Fruit fly (Drosophila melanogaster): ENCODE data around the gene Pss.
A peak's percentile ranks its signal among the peaks of the same experiment; 100 is the strongest.

The Pss gene

DNA sequence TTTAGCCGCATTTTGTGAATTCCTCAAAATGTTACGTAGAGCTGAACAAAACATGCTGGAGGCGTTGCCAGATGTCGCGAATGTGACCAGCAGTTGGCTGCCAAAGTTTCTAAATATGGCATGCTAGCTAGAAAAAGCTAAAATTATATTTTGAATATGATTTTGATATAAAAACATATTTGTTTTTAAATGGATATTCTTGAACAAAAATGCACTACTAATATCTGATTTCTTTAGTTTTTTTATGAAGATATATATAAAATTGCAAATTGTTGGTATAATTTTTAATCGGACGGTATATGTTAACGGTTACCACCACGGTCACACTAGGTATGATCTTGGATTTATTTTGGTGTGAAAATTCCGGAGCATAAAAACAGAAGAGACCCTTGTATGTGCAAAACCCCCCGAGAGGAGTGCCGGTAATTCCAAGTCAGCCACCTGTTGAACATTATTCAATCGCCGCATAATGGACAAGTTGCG is 5.2 kb downstream of the Pss start, which contains the start of the genes mTerf3 and CG5104:
mTerf3 (minus strand) TSS at position 86 of the 483 bp plus-strand sequence.
CG5104 (plus strand) TSS at position 323 of the 483 bp plus-strand sequence.
- no peak for TF ChIP-seq CG10348 (GFP tag; IDR thresholded peaks at IDR 0.05)
- TF ChIP-seq CG13204 (GFP tag; optimal IDR thresholded peaks at IDR 0.05): no peak
- TF ChIP-seq EcR (GFP tag; optimal IDR thresholded peaks at IDR 0.05): peak; percentile 3

DNA sequence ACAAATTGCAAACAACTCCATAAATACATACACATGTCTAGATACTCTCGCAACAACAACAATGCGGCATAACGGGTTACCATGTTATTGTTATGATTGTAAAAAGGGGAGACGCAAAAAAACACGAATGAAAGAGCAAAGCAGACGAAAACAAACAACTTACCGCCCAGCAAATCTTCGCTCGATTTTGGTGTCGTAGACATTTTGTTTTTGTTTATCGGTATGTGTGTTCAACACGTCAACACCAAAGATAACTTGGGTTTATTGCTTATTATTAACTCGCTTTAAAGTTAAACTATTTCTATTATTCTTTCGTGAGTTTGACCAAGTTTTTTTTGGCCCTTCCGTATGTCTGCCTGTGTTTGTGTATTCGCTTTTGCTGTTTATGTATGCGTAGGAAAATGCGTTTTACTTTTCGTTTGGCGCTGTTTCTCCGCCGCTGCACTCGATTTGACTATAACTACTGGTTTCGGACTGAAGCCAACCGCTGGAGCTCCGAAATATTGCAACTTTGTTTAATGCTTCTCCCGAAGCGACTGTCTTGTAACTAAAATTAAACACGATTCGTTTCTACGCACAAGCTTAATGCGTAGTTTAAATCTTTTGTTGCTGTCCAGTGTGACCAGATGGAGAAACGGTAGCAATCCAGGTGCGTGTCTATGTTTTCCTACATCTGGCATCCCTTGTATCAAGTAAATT is 7.0 kb downstream of the Pss start, which contains the start of gene BNIP3:
BNIP3 (minus strand) TSS at position 589 of the 699 bp plus-strand sequence.
- TF ChIP-seq CG8159 (tag; optimal IDR thresholded peaks at IDR 0.05) (peak; percentile 2), CG17806 (tag; optimal IDR thresholded peaks at IDR 0.05) (no peak)

DNA sequence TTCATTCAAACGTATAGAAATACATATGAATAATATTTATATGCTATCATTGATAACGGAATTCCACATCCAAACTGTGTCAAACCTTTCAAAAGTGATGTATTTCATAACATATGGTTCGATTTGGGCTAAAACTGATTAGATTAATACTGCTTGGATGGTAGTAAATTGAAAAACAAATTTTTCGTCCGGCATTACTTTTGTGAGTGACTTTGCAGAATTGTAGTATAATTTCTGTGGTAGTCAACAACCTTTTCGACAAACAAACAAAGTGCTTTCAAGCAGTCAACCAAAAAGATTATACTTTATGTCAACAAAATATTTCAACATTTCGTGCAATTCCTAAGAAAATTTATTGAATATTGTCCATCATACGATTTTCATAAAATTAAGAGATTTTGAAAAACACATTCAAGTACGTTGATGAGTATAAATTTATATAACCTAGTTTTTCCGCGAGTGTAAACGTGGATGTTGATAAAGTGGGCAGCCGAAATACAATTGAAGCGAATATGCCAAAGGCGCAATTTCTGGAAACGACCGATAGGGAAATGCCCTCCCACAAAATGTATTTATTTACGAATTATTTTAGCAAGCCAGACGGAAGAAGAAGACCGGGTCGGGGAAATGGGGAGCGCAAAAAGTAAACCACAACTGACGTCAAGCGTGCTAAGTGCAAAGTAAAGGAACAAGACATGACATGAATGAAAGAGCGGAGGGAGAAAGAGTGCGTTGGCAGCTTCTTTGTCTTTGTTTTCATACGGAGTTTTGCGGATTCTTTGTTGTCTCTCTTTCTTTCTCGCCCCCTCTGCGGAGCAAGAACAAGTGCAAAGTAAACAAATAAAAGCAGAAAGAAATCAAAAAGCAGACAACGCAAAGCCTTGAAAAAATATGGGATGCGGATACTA is 7.8 kb downstream of the Pss start:
- TF ChIP-seq CG8159 (tag; optimal IDR thresholded peaks at IDR 0.05) (no peak), Ets98B (GFP tag; IDR thresholded peaks at IDR 0.05) (0 out of 2 replicates have a peak, but pooled peaks have one; percentile 33), CG10348 (GFP tag; IDR thresholded peaks at IDR 0.05) (no peak), Pif1A (GFP tag; optimal IDR thresholded peaks at IDR 0.05) (peak; percentile 24), gl (tag; optimal IDR thresholded peaks at IDR 0.05) (peak; percentile 71), CG9948 (tag; optimal IDR thresholded peaks at IDR 0.05) (peak; percentile 7), fd96Ca (GFP tag; IDR thresholded peaks at IDR 0.05) (no peak), CG12605 (GFP tag; IDR thresholded peaks at IDR 0.05) (peak; percentile 69), CG15710 (tag; optimal IDR thresholded peaks at IDR 0.05) (peak; percentile 4), Snoo (tag; optimal IDR thresholded peaks at IDR 0.05) (peak; percentile 30), CG8301 (tag; optimal IDR thresholded peaks at IDR 0.05) (no peak), CG17806 (tag; optimal IDR thresholded peaks at IDR 0.05) (peak; percentile 37), CG13204 (GFP tag; optimal IDR thresholded peaks at IDR 0.05) (peak; percentile 67), CG4496 (GFP tag; IDR thresholded peaks at IDR 0.05) (peak; percentile 69), Pif1B (GFP tag; optimal IDR thresholded peaks at IDR 0.05) (peak; percentile 54), CG14655 (GFP tag; optimal IDR thresholded peaks at IDR 0.05) (peak; percentile 48), CG34367 (tag; optimal IDR thresholded peaks at IDR 0.05) (peak; percentile 19), CG32121 (GFP tag; IDR thresholded peaks at IDR 0.05) (peak; percentile 15; the same call in 1 of the 2 replicates), rn (GFP tag; IDR thresholded peaks at IDR 0.05) (no peak), EcR (GFP tag; optimal IDR thresholded peaks at IDR 0.05) (peak; percentile 86), D1 (tag; optimal IDR thresholded peaks at IDR 0.05) (peak; percentile 44)

DNA sequence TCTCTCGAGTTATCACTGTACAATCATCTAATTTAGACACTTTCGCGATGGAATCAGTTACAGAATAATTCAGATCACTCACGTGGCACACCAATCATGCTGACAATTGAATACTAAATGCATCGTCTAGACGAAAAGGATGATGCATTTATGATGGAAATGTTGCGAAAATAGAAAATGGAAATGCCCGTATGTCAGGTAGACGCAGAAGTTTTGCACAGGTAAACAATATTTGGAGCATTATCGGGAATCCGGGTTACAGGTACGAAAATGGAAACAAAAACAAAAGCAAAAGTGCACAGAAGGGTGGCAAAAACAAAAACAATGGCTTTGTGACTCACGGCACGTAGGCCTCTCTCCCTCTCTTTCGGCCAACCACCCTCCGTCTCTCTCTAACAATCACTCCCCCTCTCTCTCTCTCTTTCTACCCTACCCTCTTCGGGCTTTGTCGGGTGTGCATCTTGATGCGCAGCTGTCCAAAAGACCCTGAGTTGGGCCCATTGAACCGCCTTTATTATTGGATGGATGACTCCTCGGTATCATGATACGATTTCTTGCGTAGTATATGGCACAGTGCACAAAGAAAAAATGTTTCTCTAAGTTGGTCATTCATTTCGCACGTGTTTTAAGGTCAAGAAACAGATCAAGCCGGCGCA is 8.7 kb downstream of the Pss start:
- TF ChIP-seq EcR (GFP tag; optimal IDR thresholded peaks at IDR 0.05): peak; percentile 98
- no peak for TF ChIP-seq CG34367 (tag; optimal IDR thresholded peaks at IDR 0.05)

DNA sequence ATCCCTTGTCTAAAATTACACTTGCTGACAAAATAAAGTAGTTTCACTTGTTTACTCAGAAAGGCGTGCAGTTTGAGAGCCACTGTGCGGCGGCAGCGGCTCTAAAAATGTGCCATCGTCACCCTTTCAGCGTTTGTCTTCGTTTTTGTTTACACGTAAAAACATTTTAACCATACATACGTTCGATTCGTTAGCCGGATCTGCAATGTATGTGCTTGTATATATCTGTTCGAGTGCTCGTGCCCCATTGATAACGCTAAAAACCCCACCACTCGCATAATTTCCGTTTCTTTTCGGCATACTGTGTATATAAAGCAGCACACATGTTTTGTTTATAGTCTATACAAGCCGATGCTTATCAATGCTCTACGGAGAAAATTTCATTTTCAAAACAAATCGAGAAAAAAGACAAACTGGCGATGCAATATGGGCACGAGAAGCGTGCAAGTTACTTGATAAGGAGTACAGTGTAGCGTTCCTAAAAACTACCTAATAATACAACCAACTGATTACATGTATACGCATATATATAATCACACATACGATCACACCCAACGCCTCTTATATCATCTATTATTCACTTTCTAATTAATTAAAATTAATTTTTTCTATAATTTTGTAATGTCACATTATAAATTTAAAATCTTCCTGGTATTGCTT is 9.3 kb downstream of the Pss start:
- TF ChIP-seq Ets98B (GFP tag; IDR thresholded peaks at IDR 0.05) (peak; percentile 36), CG15710 (tag; optimal IDR thresholded peaks at IDR 0.05) (peak; percentile 56), D1 (tag; optimal IDR thresholded peaks at IDR 0.05) (no peak), CG32121 (GFP tag; IDR thresholded peaks at IDR 0.05) (no peak), CG4496 (GFP tag; IDR thresholded peaks at IDR 0.05) (0 out of 3 replicates have a peak, but pooled peaks have one; percentile 39), CG14655 (GFP tag; optimal IDR thresholded peaks at IDR 0.05) (peak; percentile 52), gl (tag; optimal IDR thresholded peaks at IDR 0.05) (no peak), CG10348 (GFP tag; IDR thresholded peaks at IDR 0.05) (no peak), CG8159 (tag; optimal IDR thresholded peaks at IDR 0.05) (peak; percentile 61), CG9948 (tag; optimal IDR thresholded peaks at IDR 0.05) (peak; percentile 13), EcR (GFP tag; optimal IDR thresholded peaks at IDR 0.05) (no peak), CG8301 (tag; optimal IDR thresholded peaks at IDR 0.05) (peak; percentile 18), rn (GFP tag; IDR thresholded peaks at IDR 0.05) (no peak), CG13204 (GFP tag; optimal IDR thresholded peaks at IDR 0.05) (no peak), CG34367 (tag; optimal IDR thresholded peaks at IDR 0.05) (peak; percentile 46), Snoo (tag; optimal IDR thresholded peaks at IDR 0.05) (peak; percentile 23), CG12605 (GFP tag; IDR thresholded peaks at IDR 0.05) (no peak; the same call in 1 of the 2 replicates), Pif1A (GFP tag; optimal IDR thresholded peaks at IDR 0.05) (peak; percentile 8), Pif1B (GFP tag; optimal IDR thresholded peaks at IDR 0.05) (no peak), CG17806 (tag; optimal IDR thresholded peaks at IDR 0.05) (peak; percentile 48), fd96Ca (GFP tag; IDR thresholded peaks at IDR 0.05) (no peak)
